Fruit fly (Drosophila melanogaster) whole organism, embryonic: ENCODE results near the gene Mettl2.

ENCODE experiments used
- Atf6 ChIP-seq: fragments of 200-800 bp; sonication (Bioruptor generic); IDR thresholded peaks from 2 replicates; pipeline ENCODE4 v1.3.6; 2022; ENCODE audit warnings: missing biosample characterization, missing genetic modification characterization
- BEAF-32 ChIP-seq: fragments of 200-800 bp; sonication (Bioruptor generic); optimal IDR thresholded peaks from 3 replicates; lab custom pipeline; 2017; ENCODE audit warnings: missing biosample characterization, missing genetic modification characterization, mild to moderate bottlenecking, moderate library complexity, missing genetic modification reagents
- Bgb ChIP-seq: fragments of 200-800 bp; sonication (Bioruptor generic); IDR thresholded peaks from 2 replicates; pipeline ENCODE4 v1.3.6; 2022; ENCODE audit warnings: missing biosample characterization, missing genetic modification characterization; ENCODE audit not compliant: partially characterized antibody
- CG11398 ChIP-seq: fragments of 200-800 bp; sonication (Bioruptor generic); optimal IDR thresholded peaks from 2 replicates; lab custom pipeline; 2016; ENCODE audit warnings: missing biosample characterization, missing genetic modification characterization
- CG11560 ChIP-seq: fragments of 200-800 bp; sonication (Bioruptor generic); IDR thresholded peaks from 3 replicates; pipeline ENCODE4 v1.3.6; 2022; ENCODE audit warnings: missing biosample characterization, missing genetic modification characterization
- CG15514 ChIP-seq: fragments of 200-800 bp; sonication (Bioruptor generic); optimal IDR thresholded peaks from 3 replicates; lab custom pipeline; 2017; ENCODE audit warnings: missing biosample characterization, missing genetic modification characterization, mild to moderate bottlenecking, moderate library complexity, missing genetic modification reagents
- CG18764 ChIP-seq: fragments of 200-800 bp; sonication (Bioruptor generic); optimal IDR thresholded peaks from 3 replicates; lab custom pipeline; 2016; ENCODE audit warnings: missing biosample characterization, missing genetic modification characterization
- CG31224 ChIP-seq: fragments of 200-800 bp; sonication (Bioruptor generic); IDR thresholded peaks from 2 replicates; pipeline ENCODE4 v1.3.6; 2022; ENCODE audit warnings: missing biosample characterization, missing genetic modification characterization
- CG6791 ChIP-seq: fragments of 200-800 bp; sonication (Bioruptor generic); IDR thresholded peaks from 3 replicates; pipeline ENCODE4 v1.3.6; 2022; ENCODE audit warnings: missing biosample characterization, missing genetic modification characterization; ENCODE audit not compliant: partially characterized antibody
- CG7963 ChIP-seq: fragments of 200-800 bp; sonication (Bioruptor generic); IDR thresholded peaks from 3 replicates; pipeline ENCODE4 v1.3.6; 2022; ENCODE audit warnings: missing biosample characterization, missing genetic modification characterization; ENCODE audit not compliant: partially characterized antibody
- D ChIP-seq, 2 experiments: fragments of 200-800 bp in 1 of 2; fragments of >200 bp in 1 of 2; sonication (Bioruptor generic) in 1 of 2; optimal IDR thresholded peaks; 2 replicates in 1 of 2; 3 replicates in 1 of 2; lab custom pipeline; 2017; ENCODE audit warnings: mild to moderate bottlenecking in 1 of 2, missing biosample characterization in 1 of 2, missing genetic modification characterization in 1 of 2, missing genetic modification reagents in 1 of 2
- Fer1 ChIP-seq: fragments of 200-800 bp; sonication (Bioruptor generic); optimal IDR thresholded peaks from 2 replicates; lab custom pipeline; 2017; ENCODE audit warnings: missing biosample characterization, mild to moderate bottlenecking, missing genetic modification characterization
- HLH3B ChIP-seq: fragments of 200-800 bp; sonication (Bioruptor generic); IDR thresholded peaks from 2 replicates; pipeline ENCODE4 v1.3.6; 2022; ENCODE audit warnings: missing biosample characterization, missing genetic modification characterization
- HmgZ ChIP-seq: fragments of 200-800 bp; sonication (Bioruptor generic); optimal IDR thresholded peaks from 2 replicates; lab custom pipeline; 2018; ENCODE audit warnings: missing biosample characterization, mild to moderate bottlenecking, missing genetic modification characterization
- Hr78 ChIP-seq, 2 experiments: fragments of 200-800 bp in 1 of 2; fragments of >200 bp in 1 of 2; sonication (Bioruptor generic) in 1 of 2; optimal IDR thresholded peaks; 2 replicates each; lab custom pipeline; 2017 to 2019; ENCODE audit warnings: missing biosample characterization in 2 of 2, missing genetic modification characterization in 2 of 2, mild to moderate bottlenecking in 1 of 2, moderate library complexity in 1 of 2
- MBD-R2 ChIP-seq: fragments of 200-800 bp; sonication (Bioruptor generic); IDR thresholded peaks from 2 replicates; pipeline ENCODE4 v1.3.6; 2022; ENCODE audit warnings: missing biosample characterization, missing genetic modification characterization
- MESR4 ChIP-seq: fragments of 200-800 bp; sonication (Bioruptor generic); optimal IDR thresholded peaks from 2 replicates; lab custom pipeline; 2018; ENCODE audit warnings: missing biosample characterization, mild to moderate bottlenecking, missing genetic modification characterization, moderate library complexity
- Myb ChIP-seq: fragments of 200-800 bp; sonication (Bioruptor generic); optimal IDR thresholded peaks from 2 replicates; lab custom pipeline; 2016; ENCODE audit warnings: missing biosample characterization, missing genetic modification characterization
- Pdp1 ChIP-seq, 2 experiments: fragments of 200-800 bp; sonication (Bioruptor generic); optimal IDR thresholded peaks; 3 replicates each; lab custom pipeline; 2016; ENCODE audit warnings: missing biosample characterization in 2 of 2, missing genetic modification characterization in 2 of 2, mild to moderate bottlenecking in 1 of 2, moderate library complexity in 1 of 2
- amos ChIP-seq: fragments of 200-800 bp; sonication (Bioruptor generic); IDR thresholded peaks from 2 replicates; pipeline ENCODE4 v1.3.6; 2022; ENCODE audit warnings: missing biosample characterization, missing genetic modification characterization; ENCODE audit not compliant: partially characterized antibody
- ara ChIP-seq: fragments of 200-800 bp; sonication (Bioruptor generic); IDR thresholded peaks from 2 replicates; pipeline ENCODE4 v1.3.6; 2022; ENCODE audit warnings: missing biosample characterization, missing genetic modification characterization
- ase ChIP-seq: fragments of 200-800 bp; sonication (Bioruptor generic); IDR thresholded peaks from 3 replicates; pipeline ENCODE4 v1.3.6; 2022; ENCODE audit warnings: missing biosample characterization, missing genetic modification characterization
- ash1 ChIP-seq: fragments of 200-800 bp; sonication (Bioruptor generic); optimal IDR thresholded peaks from 2 replicates; lab custom pipeline; 2018; ENCODE audit warnings: missing biosample characterization, mild to moderate bottlenecking, missing genetic modification characterization
- ato ChIP-seq: fragments of 200-800 bp; sonication (Bioruptor generic); IDR thresholded peaks from 2 replicates; pipeline ENCODE4 v1.3.6; 2022; ENCODE audit warnings: missing biosample characterization, missing genetic modification characterization; ENCODE audit not compliant: partially characterized antibody
- bbx ChIP-seq: fragments of 200-800 bp; sonication (Bioruptor generic); IDR thresholded peaks from 2 replicates; pipeline ENCODE4 v1.3.6; 2022; ENCODE audit warnings: missing biosample characterization, missing genetic modification characterization; ENCODE audit not compliant: partially characterized antibody
- bsh ChIP-seq, 2 experiments: fragments of 200-800 bp; sonication (Bioruptor generic); optimal IDR thresholded peaks; 2 replicates each; lab custom pipeline; 2017 to 2018; ENCODE audit warnings: mild to moderate bottlenecking in 2 of 2, missing biosample characterization in 2 of 2, missing genetic modification characterization in 2 of 2, moderate library complexity in 1 of 2
- caup ChIP-seq: fragments of 200-800 bp; sonication (Bioruptor generic); optimal IDR thresholded peaks from 3 replicates; lab custom pipeline; 2017; ENCODE audit warnings: missing biosample characterization, mild to moderate bottlenecking, missing genetic modification characterization, moderate library complexity; ENCODE audit not compliant: severe bottlenecking
- exex ChIP-seq: fragments of 200-800 bp; sonication (Bioruptor generic); optimal IDR thresholded peaks from 4 replicates; lab custom pipeline; 2018; ENCODE audit warnings: missing biosample characterization, mild to moderate bottlenecking, missing genetic modification characterization, moderate library complexity
- gfzf ChIP-seq: fragments of 200-800 bp; sonication (Bioruptor generic); optimal IDR thresholded peaks from 2 replicates; lab custom pipeline; 2016; ENCODE audit warnings: missing biosample characterization, mild to moderate bottlenecking, missing genetic modification characterization, moderate library complexity
- grn ChIP-seq: fragments of 200-800 bp; sonication (Bioruptor generic); optimal IDR thresholded peaks from 3 replicates; lab custom pipeline; 2017; ENCODE audit warnings: missing biosample characterization, missing genetic modification characterization
- hb ChIP-seq: fragments of 200-800 bp; sonication (Bioruptor generic); IDR thresholded peaks from 3 replicates; pipeline ENCODE4 v1.3.6; 2022; ENCODE audit warnings: missing biosample characterization, missing genetic modification characterization; ENCODE audit not compliant: partially characterized antibody
- jigr1 ChIP-seq: fragments of 200-800 bp; sonication (Bioruptor generic); IDR thresholded peaks from 3 replicates; pipeline ENCODE4 v1.3.6; 2022; ENCODE audit warnings: missing biosample characterization, missing genetic modification characterization
- jumu ChIP-seq: fragments of 200-800 bp; sonication (Bioruptor generic); optimal IDR thresholded peaks from 3 replicates; lab custom pipeline; 2016; ENCODE audit warnings: missing biosample characterization, missing genetic modification characterization
- mirr ChIP-seq: fragments of 200-800 bp; sonication (Bioruptor generic); optimal IDR thresholded peaks from 3 replicates; lab custom pipeline; 2018; ENCODE audit warnings: missing biosample characterization, mild to moderate bottlenecking, missing genetic modification characterization
- nom ChIP-seq: fragments of 200-800 bp; sonication (Bioruptor generic); optimal IDR thresholded peaks from 2 replicates; lab custom pipeline; 2017; ENCODE audit warnings: missing biosample characterization, missing genetic modification characterization, mild to moderate bottlenecking, moderate library complexity, missing genetic modification reagents
- row ChIP-seq: fragments of 200-800 bp; sonication (Bioruptor generic); IDR thresholded peaks from 3 replicates; pipeline ENCODE4 v1.3.6; 2022; ENCODE audit warnings: missing biosample characterization, missing genetic modification characterization
- scrt ChIP-seq: fragments of 200-800 bp; sonication (Bioruptor generic); optimal IDR thresholded peaks from 2 replicates; lab custom pipeline; 2018; ENCODE audit warnings: missing biosample characterization, mild to moderate bottlenecking, missing genetic modification characterization, moderate library complexity
- slbo ChIP-seq: fragments of 200-800 bp; sonication (Bioruptor generic); IDR thresholded peaks from 2 replicates; pipeline ENCODE4 v1.3.6; 2022; ENCODE audit warnings: missing biosample characterization, missing genetic modification characterization
- sna ChIP-seq: fragments of 200-800 bp; sonication (Bioruptor generic); IDR thresholded peaks from 2 replicates; pipeline ENCODE4 v1.3.6; 2022; ENCODE audit warnings: missing biosample characterization, missing genetic modification characterization; ENCODE audit not compliant: partially characterized antibody
- trem ChIP-seq: fragments of 200-800 bp; optimal IDR thresholded peaks from 3 replicates; lab custom pipeline; 2019; ENCODE audit warnings: missing biosample characterization, mild to moderate bottlenecking, missing genetic modification characterization, moderate library complexity
- unc-4 ChIP-seq: fragments of 200-800 bp; sonication (Bioruptor generic); IDR thresholded peaks from 2 replicates; pipeline ENCODE4 v1.3.6; 2022; ENCODE audit warnings: missing biosample characterization, missing genetic modification characterization; ENCODE audit not compliant: partially characterized antibody
- zen2 ChIP-seq: fragments of 200-800 bp; sonication (Bioruptor generic); IDR thresholded peaks from 3 replicates; pipeline ENCODE4 v1.3.6; 2022; ENCODE audit warnings: missing biosample characterization, missing genetic modification characterization; ENCODE audit not compliant: partially characterized antibody

Mettl2 gene

dm6 chr3L:1661738-1662370 lies 22.8 kb upstream of the Mettl2 start (continued):
- 0 out of 2 replicates have a peak, but pooled peaks have one; percentile 32 for TF ChIP-seq unc-4 (GFP tag; lab: Robert Waterston, UW)
- TF ChIP-seq jigr1 (GFP tag; lab: Robert Waterston, UW), result no peak
- no peak for TF ChIP-seq row (GFP tag; lab: Robert Waterston, UW)
- peak; percentile 30; the same call in 2 of the 3 replicates for TF ChIP-seq zen2 (GFP tag; lab: Robert Waterston, UW)
- peak; percentile 99 for TF ChIP-seq CG31224 (GFP tag; lab: Robert Waterston, UW)
- 0 out of 2 replicates have a peak, but pooled peaks have one; percentile 13 for TF ChIP-seq MBD-R2 (GFP tag; lab: Robert Waterston, UW)

dm6 chr3L:1653752-1654151 lies 14.7 kb upstream of the Mettl2 start:
- TF ChIP-seq ash1 (no peak), exex (tag; lab: Kevin White, UChicago) (peak; percentile 82), mirr (GFP tag; lab: Kevin White, UChicago) (peak; percentile 71), ato (GFP tag; lab: Robert Waterston, UW) (0 out of 2 replicates have a peak, but pooled peaks have one; percentile 18), ara (no peak)

- peak in 1 of 2 experiments; percentile 24 for TF ChIP-seq Pdp1 (GFP tag; optimal IDR thresholded peaks at IDR 0.05; lab: Kevin White, UChicago)
- TF ChIP-seq nom (GFP tag; lab: Kevin White, UChicago), result peak; percentile 98
- TF ChIP-seq scrt, result no peak
- TF ChIP-seq Atf6 (GFP tag; lab: Robert Waterston, UW), result no peak
- 0 out of 2 replicates have a peak, but pooled peaks have one; percentile 47 for TF ChIP-seq bbx (GFP tag; lab: Robert Waterston, UW)
- no peak for TF ChIP-seq CG18764 (GFP tag; lab: Kevin White, UChicago)
- TF ChIP-seq CG7963 (GFP tag; lab: Robert Waterston, UW), result no peak
- TF ChIP-seq D (optimal IDR thresholded peaks at IDR 0.05; lab: Kevin White, UChicago), result peak; percentile 5
- TF ChIP-seq D (GFP tag; optimal IDR thresholded peaks at IDR 0.05; lab: Kevin White, UChicago), result no peak
- no peak for TF ChIP-seq HLH3B (GFP tag; lab: Robert Waterston, UW)
- TF ChIP-seq grn (GFP tag; lab: Kevin White, UChicago), result no peak
- no peak for TF ChIP-seq hb (GFP tag; lab: Robert Waterston, UW)
- peak in 1 of 2 experiments; percentile 74 for TF ChIP-seq bsh (GFP tag; optimal IDR thresholded peaks at IDR 0.05; lab: Kevin White, UChicago)
- peak; percentile 32 for TF ChIP-seq trem (tag; lab: Kevin White, UChicago)
- TF ChIP-seq Bgb (GFP tag; lab: Robert Waterston, UW), result peak; percentile 27; the same call in 1 of the 2 replicates
- TF ChIP-seq BEAF-32 (GFP tag; lab: Kevin White, UChicago), result peak; percentile 8
- TF ChIP-seq HmgZ (tag; lab: Kevin White, UChicago), result peak; percentile 64
- TF ChIP-seq CG15514 (GFP tag; lab: Kevin White, UChicago), result peak; percentile 99
- TF ChIP-seq CG6791 (GFP tag; lab: Robert Waterston, UW), result 0 out of 3 replicates have a peak, but pooled peaks have one; percentile 36
- no peak for TF ChIP-seq caup (GFP tag; lab: Kevin White, UChicago)
- TF ChIP-seq MESR4 (GFP tag; lab: Kevin White, UChicago), result peak; percentile 68
- TF ChIP-seq Hr78 (GFP tag; optimal IDR thresholded peaks at IDR 0.05; lab: Kevin White, UChicago), result peak in 1 of 2 experiments; percentile 94
- no peak for TF ChIP-seq CG11398 (GFP tag; lab: Kevin White, UChicago)
- TF ChIP-seq CG11560 (tag; lab: Robert Waterston, UW), result no peak
- TF ChIP-seq amos (GFP tag; lab: Robert Waterston, UW), result peak; percentile 30; the same call in 1 of the 2 replicates
- no peak for TF ChIP-seq slbo (GFP tag; lab: Robert Waterston, UW)
- TF ChIP-seq ase (GFP tag; lab: Robert Waterston, UW), result no peak
- 0 out of 2 replicates have a peak, but pooled peaks have one; percentile 23 for TF ChIP-seq sna (GFP tag; lab: Robert Waterston, UW)
- TF ChIP-seq Fer1 (GFP tag; lab: Kevin White, UChicago), result no peak
- TF ChIP-seq Myb (GFP tag; lab: Kevin White, UChicago), result peak; percentile 13
- TF ChIP-seq jumu, result no peak
- TF ChIP-seq gfzf, result peak; percentile 85
These were observed 13.7 kb upstream of the Mettl2 start, which contains the start of the genes CG7970 and Vta1 for dm6 chr3L:1652700-1653200. TSS of gene CG7970 (plus strand) at chr3L:1652750. TSS of gene Vta1 (minus strand) at chr3L:1652900.
